Worm (Caenorhabditis elegans) whole organism, L4/young adult: Measurements from ENCODE around the gene C27D8.4.

Experiments
- W03F9.2 ChIP-seq: fragments of 150-350 bp; optimal IDR thresholded peaks from 2 replicates; lab custom pipeline; 2014; ENCODE audit warnings: missing biosample characterization, missing genetic modification characterization
- dao-5 ChIP-seq: sonication (generic microtip); optimal IDR thresholded peaks from 2 replicates; lab custom pipeline; 2016; ENCODE audit warnings: missing genotype, missing genetic modification characterization, moderate library complexity, missing compliant biosample characterization
- him-1 ChIP-seq: sonication (generic microtip); optimal IDR thresholded peaks from 2 replicates; lab custom pipeline; 2016; ENCODE audit warnings: missing genotype, missing genetic modification reagents, missing genetic modification characterization, missing compliant biosample characterization

C27D8.4 gene

DNA sequence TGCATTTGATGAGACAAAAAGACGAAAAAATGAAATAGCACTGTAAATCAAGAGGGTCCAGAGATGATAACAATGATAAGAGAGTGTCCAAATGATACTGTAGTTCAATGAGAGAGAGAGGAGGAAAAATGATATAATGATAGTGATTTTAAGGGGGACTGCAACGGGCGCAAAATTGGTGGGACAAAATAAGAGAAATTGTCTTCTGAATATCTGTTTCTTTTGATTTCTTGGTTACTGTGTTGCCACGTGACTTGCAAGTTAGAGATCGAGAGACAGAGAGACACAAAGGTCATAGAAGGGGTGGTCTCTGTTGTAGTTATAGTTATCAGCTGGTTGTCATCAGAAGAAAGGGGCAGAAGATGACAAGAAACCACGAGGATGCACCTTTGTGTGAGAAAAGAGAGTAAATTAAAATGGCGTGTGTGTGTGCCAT, 12.1 kb downstream of the C27D8.4 start:
- TF ChIP-seq him-1 (tag; lab: Kevin White, UChicago) (no peak), dao-5 (no peak), W03F9.2 (no peak)

ce11 chrIV:12717531-12717930, 13.6 kb downstream of the C27D8.4 start, which contains the start of gene C27D8.1:
C27D8.1 (plus strand) TSS chrIV:12717831.
- TF ChIP-seq W03F9.2 (no peak), him-1 (tag; lab: Kevin White, UChicago) (no peak), dao-5 (no peak)

DNA sequence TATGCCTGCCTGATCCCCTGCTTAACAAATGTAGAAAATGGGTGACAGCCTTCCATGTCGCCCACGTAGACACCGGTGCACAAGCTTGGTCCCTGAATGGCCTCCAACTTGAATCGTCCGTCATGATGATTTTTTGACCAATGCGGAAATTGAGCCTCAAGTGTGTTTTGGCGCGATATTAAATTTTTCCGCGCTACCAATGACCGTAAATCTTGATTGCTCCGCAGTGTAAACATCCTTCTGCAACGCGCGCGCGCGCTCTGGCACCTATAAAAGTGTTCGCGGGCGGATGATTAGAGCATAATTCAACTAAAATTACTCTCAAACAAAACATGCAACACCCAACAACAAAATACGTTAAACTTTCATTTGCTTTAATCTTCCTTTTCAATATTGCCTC, 15.8 kb downstream of the C27D8.4 start, which contains the start of gene idpp-7:
idpp-7 (plus strand) TSS at position 301 of the 400 bp plus-strand sequence.
- no peak for TF ChIP-seq dao-5
- no peak for TF ChIP-seq W03F9.2
- TF ChIP-seq him-1 (tag; lab: Kevin White, UChicago), result no peak

DNA sequence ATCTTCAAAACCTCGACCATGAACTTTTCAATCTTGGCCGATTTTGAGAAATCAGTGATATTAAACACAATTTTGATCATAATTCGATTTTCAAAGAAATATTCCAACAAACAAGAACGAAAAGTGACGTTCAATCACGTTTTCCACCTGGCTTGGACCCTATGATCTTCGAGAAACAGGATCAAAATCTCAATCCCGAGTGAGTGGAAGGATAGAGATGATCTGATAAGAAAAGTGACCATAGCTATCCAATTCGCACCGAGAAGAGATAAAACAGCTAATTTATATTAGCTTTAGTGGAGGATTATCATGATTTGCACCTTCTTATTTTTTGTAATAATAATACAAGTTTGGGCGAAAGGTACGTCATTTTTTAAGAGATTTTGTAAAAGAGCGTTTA, 17.2 kb downstream of the C27D8.4 start, which contains the start of gene T23F6.2:
T23F6.2 (plus strand) TSS at position 251 of the 400 bp plus-strand sequence.
- TF ChIP-seq dao-5, result no peak
- no peak for TF ChIP-seq him-1 (tag; lab: Kevin White, UChicago)
- TF ChIP-seq W03F9.2, result no peak

DNA sequence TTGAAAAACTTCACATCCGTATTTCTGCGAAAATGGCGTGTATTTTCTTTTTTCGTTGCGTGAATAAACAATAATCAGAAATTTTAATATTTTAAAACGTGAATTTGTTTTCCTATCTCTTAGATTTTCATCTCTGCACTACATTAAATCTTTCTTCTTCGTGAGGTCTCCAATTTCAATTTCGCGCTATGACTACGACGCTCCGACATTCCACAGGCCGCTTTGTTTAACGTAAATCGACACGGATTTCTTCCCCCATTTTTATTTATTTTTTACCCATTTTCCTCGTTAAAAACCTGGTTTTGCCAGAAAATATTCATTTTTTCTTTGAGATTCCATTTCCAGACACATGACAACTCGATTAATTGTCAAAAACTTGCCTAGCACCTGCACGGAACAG, 20.7 kb downstream of the C27D8.4 start, which contains the start of the genes T23F6.3 and rbd-1:
T23F6.3 (minus strand) TSS at position 120 of the 400 bp plus-strand sequence.
rbd-1 (plus strand) TSS at position 346 of the 400 bp plus-strand sequence.
- no peak for TF ChIP-seq dao-5
- no peak for TF ChIP-seq him-1 (tag; lab: Kevin White, UChicago)
- TF ChIP-seq W03F9.2, result peak; percentile 91

DNA sequence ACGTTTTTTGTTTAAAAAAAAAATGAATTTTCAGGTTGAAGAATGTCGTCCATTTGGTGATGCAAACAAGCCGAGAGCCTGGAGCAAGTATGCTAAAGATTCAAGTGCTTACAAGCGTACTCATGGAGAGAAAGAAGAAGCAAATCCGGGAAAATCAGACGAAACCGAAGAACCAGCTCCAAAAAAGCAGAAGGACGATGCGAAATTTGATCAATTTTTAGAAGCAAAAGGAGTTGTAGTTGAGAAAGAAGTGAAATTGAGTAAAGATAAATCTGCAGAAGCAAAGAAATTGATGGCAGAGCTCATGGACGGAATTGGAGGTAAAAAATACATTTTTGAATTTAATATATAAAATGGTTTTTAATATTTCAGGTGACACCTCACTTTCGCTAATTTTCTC, 21.3 kb downstream of the C27D8.4 start:
- TF ChIP-seq W03F9.2 (no peak), dao-5 (no peak), him-1 (tag; lab: Kevin White, UChicago) (no peak)

DNA sequence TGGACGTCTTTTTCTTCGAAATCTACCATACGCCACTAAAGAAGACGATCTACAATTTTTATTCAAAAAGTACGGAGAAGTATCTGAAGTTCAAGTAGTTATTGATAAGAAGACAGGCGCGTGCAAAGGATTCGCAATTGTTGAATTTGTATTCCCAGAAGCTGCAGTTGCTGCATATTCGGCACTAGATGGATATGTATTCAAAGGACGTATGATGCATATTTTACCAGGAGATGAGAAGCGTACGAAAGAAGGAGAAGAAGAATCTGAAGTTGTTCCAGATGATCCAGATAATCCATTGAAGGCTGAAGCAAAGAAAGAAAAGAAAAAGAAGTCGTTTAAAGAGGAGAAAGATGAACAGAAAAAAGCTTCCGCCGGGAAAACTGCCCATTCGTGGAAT, 22.0 kb downstream of the C27D8.4 start:
- TF ChIP-seq W03F9.2 (no peak), him-1 (tag; lab: Kevin White, UChicago) (no peak), dao-5 (no peak)

- no peak for TF ChIP-seq W03F9.2
- TF ChIP-seq him-1 (tag; lab: Kevin White, UChicago), result no peak
- TF ChIP-seq dao-5, result no peak
Observed at ce11 chrIV:12728162-12728561, 24.3 kb downstream of the C27D8.4 start.

DNA sequence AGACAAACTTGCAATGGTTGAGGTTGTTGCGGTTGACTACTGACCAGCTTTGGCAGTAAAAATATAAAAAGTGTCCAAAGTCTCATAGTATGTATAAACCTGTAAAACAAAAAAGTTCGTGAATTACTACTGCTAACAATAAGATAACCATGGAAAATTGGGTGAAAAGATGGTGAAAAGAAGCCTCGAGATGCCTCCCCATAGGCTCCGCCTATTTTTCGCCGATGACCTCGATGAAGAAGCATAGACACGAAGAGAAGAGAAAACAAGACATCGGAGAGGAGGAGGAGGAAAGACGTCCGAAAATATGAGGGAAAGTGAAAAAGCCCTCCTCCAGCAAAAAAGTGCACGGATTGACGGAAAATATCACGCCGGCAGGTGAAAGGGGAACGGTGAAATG, 37.5 kb downstream of the C27D8.4 start, which contains the start of gene T23F6.5:
T23F6.5 (minus strand) TSS at position 101 of the 400 bp plus-strand sequence.
- TF ChIP-seq W03F9.2 (no peak), him-1 (tag; lab: Kevin White, UChicago) (no peak), dao-5 (no peak)

DNA sequence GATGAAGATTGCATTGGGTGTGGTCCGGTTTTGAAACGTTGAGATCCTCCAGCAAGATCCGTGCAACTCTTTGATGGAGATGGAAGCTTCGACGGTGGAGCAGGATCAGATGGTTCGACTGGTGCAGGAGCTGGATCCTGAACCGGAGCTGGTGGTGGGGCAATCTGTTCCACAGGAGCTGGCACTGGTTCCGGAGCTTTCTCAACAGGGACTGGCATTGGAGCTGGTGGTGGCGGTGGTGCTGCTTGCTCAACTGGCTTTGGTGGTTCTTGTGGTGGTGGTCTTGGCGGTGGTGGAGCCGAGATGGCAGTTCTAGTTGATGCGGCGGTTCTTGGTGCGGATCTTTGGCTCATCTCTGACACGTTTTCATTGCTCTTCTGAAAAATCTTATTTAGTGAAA, 39.8 kb downstream of the C27D8.4 start:
- TF ChIP-seq W03F9.2 (no peak), him-1 (tag; lab: Kevin White, UChicago) (no peak), dao-5 (no peak)

DNA sequence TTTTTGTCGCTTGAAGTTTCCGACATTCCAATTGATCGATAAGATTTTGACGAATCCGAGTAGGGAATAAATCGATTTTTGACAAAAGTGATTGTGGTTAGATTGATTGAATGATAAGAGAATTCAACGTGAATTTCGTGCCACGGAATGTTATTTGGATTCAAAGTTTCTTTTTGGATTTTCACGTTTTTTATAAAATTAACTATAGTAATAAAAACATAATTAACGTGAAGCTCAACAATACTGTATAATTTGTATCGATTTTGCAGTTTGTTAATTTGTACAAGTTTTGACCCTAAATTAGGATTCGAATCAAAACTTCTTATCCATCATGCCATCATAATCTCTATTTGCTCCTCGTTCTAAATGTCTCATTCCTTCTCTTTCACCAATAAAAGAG, 40.8 kb downstream of the C27D8.4 start, which contains the start of gene C36H8.1:
C36H8.1 (minus strand) TSS at position 101 of the 400 bp plus-strand sequence.
- TF ChIP-seq W03F9.2, result no peak

DNA sequence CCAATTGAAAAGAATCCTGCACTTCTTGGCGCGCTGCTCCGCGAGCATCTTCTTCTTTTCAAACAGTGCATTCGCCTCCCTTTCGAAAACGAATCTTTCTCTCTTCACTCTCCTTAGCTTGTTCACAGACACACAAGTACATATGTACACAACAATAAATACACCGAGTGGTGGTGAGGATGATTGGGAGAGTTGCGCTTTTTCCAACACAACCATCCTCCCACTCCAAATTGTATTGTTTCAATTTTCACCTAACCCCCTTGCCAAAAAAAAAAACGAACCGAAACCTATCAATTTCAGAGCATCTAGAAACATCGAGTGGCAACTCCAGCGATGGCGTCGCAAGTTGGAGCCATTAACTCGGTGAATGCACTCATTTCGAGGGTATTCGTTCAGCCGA, 42.4 kb downstream of the C27D8.4 start, which contains the start of gene inx-6:
inx-6 (plus strand) TSS at position 301 of the 400 bp plus-strand sequence.
- TF ChIP-seq W03F9.2 (no peak), him-1 (tag; lab: Kevin White, UChicago) (no peak), dao-5 (no peak)

- TF ChIP-seq dao-5 (no peak), W03F9.2 (no peak), him-1 (tag; lab: Kevin White, UChicago) (no peak)
Observed at ce11 chrIV:12748760-12749159, 44.8 kb downstream of the C27D8.4 start.

DNA sequence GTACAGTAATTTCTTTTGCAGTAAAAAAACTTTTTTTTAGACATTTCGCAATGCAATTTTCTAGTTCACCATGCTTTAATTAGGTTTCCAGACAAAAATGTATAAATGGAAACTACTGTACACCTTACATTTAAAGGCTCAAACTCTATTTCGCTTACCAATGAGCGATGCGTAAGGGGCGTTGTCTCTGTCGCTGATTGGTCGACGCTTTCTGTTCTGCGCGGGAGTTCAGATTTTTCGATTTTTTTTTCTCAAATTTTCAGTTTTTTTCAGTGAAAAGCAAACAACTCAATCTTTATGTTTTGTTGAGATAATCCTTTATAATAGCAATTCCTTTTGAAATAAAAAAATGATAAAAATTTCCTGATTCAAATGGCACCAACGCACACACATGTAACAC, 50.3 kb downstream of the C27D8.4 start:
- TF ChIP-seq him-1 (tag; lab: Kevin White, UChicago), result no peak
- no peak for TF ChIP-seq dao-5
- TF ChIP-seq W03F9.2, result no peak

DNA sequence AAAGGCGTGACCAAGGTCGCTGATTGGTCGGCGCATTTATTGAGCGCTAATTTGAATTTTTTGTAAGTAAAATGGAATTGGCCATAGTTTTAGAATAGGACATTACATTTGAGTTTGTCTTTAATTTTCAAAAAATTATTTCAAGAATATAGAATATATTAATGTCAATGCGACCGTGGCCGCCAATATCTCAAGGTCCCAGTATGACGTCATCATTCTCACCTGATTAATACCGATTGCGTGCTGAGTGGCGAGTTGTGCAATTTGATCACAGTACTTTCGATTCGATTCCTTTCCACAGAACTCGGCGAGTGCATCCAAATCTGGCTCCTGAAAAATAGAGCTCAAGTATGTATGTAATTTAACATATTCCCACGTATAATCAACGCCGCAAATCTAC, 51.7 kb downstream of the C27D8.4 start:
- TF ChIP-seq him-1 (tag; lab: Kevin White, UChicago) (no peak), W03F9.2 (no peak), dao-5 (no peak)
